Fruit fly (Drosophila melanogaster): Measurements from ENCODE around the gene mthl8.

mthl8 gene

dm6 chr3L:37965-38364 lies 15.7 kb downstream of the mthl8 start:
- TF ChIP-seq N (GFP tag; optimal IDR thresholded peaks at IDR 0.05) (no peak), foxo (GFP tag; optimal IDR thresholded peaks at IDR 0.05) (no peak), Myc (optimal IDR thresholded peaks at IDR 0.05) (no peak), lola (GFP tag; optimal IDR thresholded peaks at IDR 0.05) (no peak), Rel (GFP tag; optimal IDR thresholded peaks at IDR 0.05) (no peak), Rel (tag; optimal IDR thresholded peaks at IDR 0.05) (no peak), tai (GFP tag; optimal IDR thresholded peaks at IDR 0.05) (no peak), psq (GFP tag; optimal IDR thresholded peaks at IDR 0.05) (no peak)

dm6 chr3L:40147-40875 lies 18.1 kb downstream of the mthl8 start:
- TF ChIP-seq CrebA (GFP tag; optimal IDR thresholded peaks at IDR 0.05; ENCODE audit: borderline replicate concordance): no peak
- TF ChIP-seq sv (GFP tag; optimal IDR thresholded peaks at IDR 0.05): no peak
- peak; percentile 68 for TF ChIP-seq h (GFP tag; optimal IDR thresholded peaks at IDR 0.05)
- no peak for TF ChIP-seq N (GFP tag; optimal IDR thresholded peaks at IDR 0.05)
- no peak for TF ChIP-seq pan (optimal IDR thresholded peaks at IDR 0.05)
- no peak for TF ChIP-seq rgr (GFP tag; optimal IDR thresholded peaks at IDR 0.05)
- TF ChIP-seq dl (GFP tag; optimal IDR thresholded peaks at IDR 0.05; ENCODE audit: insufficient read depth in 1 of 2, partially characterized antibody in 2 of 2): no peak

dm6 chr3L:41386-42046 lies 19.3 kb downstream of the mthl8 start:
- TF ChIP-seq h (GFP tag; optimal IDR thresholded peaks at IDR 0.05): no peak
- no peak for TF ChIP-seq pan (optimal IDR thresholded peaks at IDR 0.05)
- no peak for TF ChIP-seq Dfd (GFP tag; optimal IDR thresholded peaks at IDR 0.05)
- no peak for TF ChIP-seq rgr (GFP tag; optimal IDR thresholded peaks at IDR 0.05)
- no peak for TF ChIP-seq br (GFP tag; optimal IDR thresholded peaks at IDR 0.05)
- no peak for TF ChIP-seq Dif (GFP tag; optimal IDR thresholded peaks at IDR 0.05; ENCODE audit: partially characterized antibody)
- TF ChIP-seq Hr78 (GFP tag; optimal IDR thresholded peaks at IDR 0.05): no peak
- TF ChIP-seq fru (GFP tag; optimal IDR thresholded peaks at IDR 0.05): no peak
- TF ChIP-seq usp (GFP tag; optimal IDR thresholded peaks at IDR 0.05): no peak
- no peak for TF ChIP-seq psq (GFP tag; optimal IDR thresholded peaks at IDR 0.05)
- no peak for TF ChIP-seq Rel (GFP tag; optimal IDR thresholded peaks at IDR 0.05)
- no peak for TF ChIP-seq Rel (tag; optimal IDR thresholded peaks at IDR 0.05)
- no peak for TF ChIP-seq jim (GFP tag; optimal IDR thresholded peaks at IDR 0.05)
- TF ChIP-seq sage (GFP tag; optimal IDR thresholded peaks at IDR 0.05): no peak
- no peak for TF ChIP-seq GATAd (GFP tag; optimal IDR thresholded peaks at IDR 0.05)
- TF ChIP-seq Hnf4 (GFP tag; optimal IDR thresholded peaks at IDR 0.05): no peak

- TF ChIP-seq dsf (GFP tag; optimal IDR thresholded peaks at IDR 0.05; ENCODE audit: borderline replicate concordance) (no peak), brk (GFP tag; optimal IDR thresholded peaks at IDR 0.05) (no peak), Hnf4 (GFP tag; optimal IDR thresholded peaks at IDR 0.05) (no peak), dl (GFP tag; optimal IDR thresholded peaks at IDR 0.05; ENCODE audit: insufficient read depth in 1 of 2, partially characterized antibody in 2 of 2) (no peak), CrebA (GFP tag; optimal IDR thresholded peaks at IDR 0.05; ENCODE audit: borderline replicate concordance) (no peak), Vsx2 (GFP tag; optimal IDR thresholded peaks at IDR 0.05; ENCODE audit: partially characterized antibody) (no peak), sage (GFP tag; optimal IDR thresholded peaks at IDR 0.05) (no peak), tai (GFP tag; optimal IDR thresholded peaks at IDR 0.05) (no peak), Sp1 (GFP tag; optimal IDR thresholded peaks at IDR 0.05) (no peak), pan (optimal IDR thresholded peaks at IDR 0.05) (no peak), ey (GFP tag; optimal IDR thresholded peaks at IDR 0.05) (no peak), fru (GFP tag; optimal IDR thresholded peaks at IDR 0.05) (no peak), Dfd (GFP tag; optimal IDR thresholded peaks at IDR 0.05) (no peak), Myc (optimal IDR thresholded peaks at IDR 0.05) (no peak), dmrt93B (GFP tag; optimal IDR thresholded peaks at IDR 0.05) (no peak), N (GFP tag; optimal IDR thresholded peaks at IDR 0.05) (no peak), foxo (GFP tag; optimal IDR thresholded peaks at IDR 0.05) (no peak)
Observed at dm6 chr3L:47635-48177, 25.5 kb downstream of the mthl8 start.

- TF ChIP-seq Jra (GFP tag; optimal IDR thresholded peaks at IDR 0.05): no peak
- no peak for TF ChIP-seq Hr78 (GFP tag; optimal IDR thresholded peaks at IDR 0.05)
- no peak for TF ChIP-seq dsf (GFP tag; optimal IDR thresholded peaks at IDR 0.05; ENCODE audit: borderline replicate concordance)
Observed at dm6 chr3L:49732-50131, 27.5 kb downstream of the mthl8 start.
